ENCODE assay signal across 5 fruit fly cellular contexts in the genomic region with DNA sequence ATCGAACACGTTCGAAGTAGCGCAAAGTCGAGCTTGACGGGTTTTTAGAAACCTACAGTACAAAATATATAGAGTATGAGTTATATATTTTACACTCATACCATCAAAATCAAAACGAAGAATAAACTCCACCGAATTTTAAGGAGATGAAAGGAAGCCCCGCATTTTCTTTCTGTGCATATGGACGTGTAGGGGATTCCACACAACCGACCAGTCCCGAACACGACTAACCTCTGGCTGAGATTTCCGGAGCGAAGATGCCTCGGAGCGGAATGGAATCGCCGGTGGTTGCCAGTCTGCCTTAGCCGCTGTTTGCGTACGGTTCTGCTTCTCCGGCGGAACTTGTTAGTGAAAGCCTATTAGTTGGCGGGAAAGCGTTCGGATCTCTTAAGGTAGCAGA.
TF ChIP-seq lines count a peak whose summit lies in the region.

No protein-coding gene starts in this region.

- peak; percentile 50 for TF ChIP-seq CTCF in whole organism, embryonic (GFP tag; optimal IDR thresholded peaks at IDR 0.05; lab: Kevin White, UChicago)

TF ChIP-seq in whole organism, adult, 20 proteins besides CTCF, POLR2A, EP300 and RAD21 (continues in another document):
- peak; percentile 78 for TF ChIP-seq CG7045 (GFP tag; optimal IDR thresholded peaks at IDR 0.05; lab: Kevin White, UChicago)
- TF ChIP-seq Clk (GFP tag; optimal IDR thresholded peaks at IDR 0.05; lab: Kevin White, UChicago): peak; percentile 67
- TF ChIP-seq cic (GFP tag; optimal IDR thresholded peaks at IDR 0.05; lab: Kevin White, UChicago): peak; percentile 53
- TF ChIP-seq CG12768 (GFP tag; optimal IDR thresholded peaks at IDR 0.05; lab: Kevin White, UChicago): peak; percentile 85
- TF ChIP-seq CG1620 (GFP tag; optimal IDR thresholded peaks at IDR 0.05; lab: Kevin White, UChicago): peak; percentile 23
- peak; percentile 80 for TF ChIP-seq toe (GFP tag; optimal IDR thresholded peaks at IDR 0.05; lab: Kevin White, UChicago)
- peak; percentile 11 for TF ChIP-seq Crg-1 (GFP tag; optimal IDR thresholded peaks at IDR 0.05; lab: Kevin White, UChicago)
- peak; percentile 58 for TF ChIP-seq bab1 (GFP tag; optimal IDR thresholded peaks at IDR 0.05; lab: Kevin White, UChicago)
- TF ChIP-seq CG11617 (GFP tag; optimal IDR thresholded peaks at IDR 0.05; lab: Kevin White, UChicago): peak; percentile 64
- TF ChIP-seq Mnt (GFP tag; optimal IDR thresholded peaks at IDR 0.05; lab: Kevin White, UChicago): peak; percentile 64
- peak; percentile 78 for TF ChIP-seq Hr96 (GFP tag; optimal IDR thresholded peaks at IDR 0.05; lab: Kevin White, UChicago)
- TF ChIP-seq kay (GFP tag; lab: Kevin White, UChicago; ENCODE audit: borderline replicate concordance): no peak
- TF ChIP-seq CG5204 (GFP tag; optimal IDR thresholded peaks at IDR 0.05; lab: Kevin White, UChicago): peak; percentile 83
- peak; percentile 35 for TF ChIP-seq tj (GFP tag; optimal IDR thresholded peaks at IDR 0.05; lab: Kevin White, UChicago)
- TF ChIP-seq CG14711 (tag; optimal IDR thresholded peaks at IDR 0.05; lab: Kevin White, UChicago): peak; percentile 76
- no peak for TF ChIP-seq cnc (optimal IDR thresholded peaks at IDR 0.05; lab: Kevin White, UChicago)
- peak; percentile 93 for TF ChIP-seq CG33017 (tag; optimal IDR thresholded peaks at IDR 0.05; lab: Kevin White, UChicago)

TF ChIP-seq in whole organism, embryonic, 481 proteins besides CTCF, POLR2A, EP300 and RAD21 (continues in another document):
- peak; percentile 94 for TF ChIP-seq Atf3 (GFP tag; optimal IDR thresholded peaks at IDR 0.05; lab: Kevin White, UChicago)
- peak; percentile 96 for TF ChIP-seq danr (GFP tag; IDR thresholded peaks at IDR 0.05; lab: Robert Waterston, UW)
- peak; percentile 99 for TF ChIP-seq zfh2 (GFP tag; optimal IDR thresholded peaks at IDR 0.05; lab: Kevin White, UChicago)
- peak; percentile 78 for TF ChIP-seq CG15696 (tag; optimal IDR thresholded peaks at IDR 0.05; lab: Kevin White, UChicago)
- peak; percentile 92 for TF ChIP-seq Max (GFP tag; optimal IDR thresholded peaks at IDR 0.05; lab: Kevin White, UChicago)
- peak; percentile 88 for TF ChIP-seq Nf-YA (GFP tag; IDR thresholded peaks at IDR 0.05; lab: Robert Waterston, UW)
- peak; percentile 91 for TF ChIP-seq CG15011 (GFP tag; optimal IDR thresholded peaks at IDR 0.05; lab: Kevin White, UChicago)
- peak; percentile 98 for TF ChIP-seq CG13624 (GFP tag; optimal IDR thresholded peaks at IDR 0.05; lab: Kevin White, UChicago)
- TF ChIP-seq CG10267 (tag; optimal IDR thresholded peaks at IDR 0.05; lab: Kevin White, UChicago): peak; percentile 90
- TF ChIP-seq CG17802 (tag; optimal IDR thresholded peaks at IDR 0.05; lab: Kevin White, UChicago): peak; percentile 83
- peak in 1 of 2 experiments; percentile 92 for TF ChIP-seq Eip74EF (GFP tag; optimal IDR thresholded peaks at IDR 0.05; lab: Kevin White, UChicago)
- peak; percentile 93 for TF ChIP-seq ewg (GFP tag; optimal IDR thresholded peaks at IDR 0.05; lab: Kevin White, UChicago)
- peak; percentile 97 for TF ChIP-seq sisA (GFP tag; IDR thresholded peaks at IDR 0.05; lab: Robert Waterston, UW)
- peak; percentile 94 for TF ChIP-seq toy (GFP tag; IDR thresholded peaks at IDR 0.05; lab: Robert Waterston, UW)
- peak; percentile 83 for TF ChIP-seq CG10543 (GFP tag; optimal IDR thresholded peaks at IDR 0.05; lab: Kevin White, UChicago)
- peak; percentile 95 for TF ChIP-seq CG2875 (GFP tag; optimal IDR thresholded peaks at IDR 0.05; lab: Kevin White, UChicago)
- TF ChIP-seq CG11093 (GFP tag; IDR thresholded peaks at IDR 0.05; lab: Robert Waterston, UW): peak; percentile 97

TF ChIP-seq in whole organism, prepupa, 60 proteins besides CTCF, POLR2A, EP300 and RAD21 (continues in another document):
- TF ChIP-seq dsx (GFP tag; optimal IDR thresholded peaks at IDR 0.05; lab: Kevin White, UChicago; ENCODE audit: poor library complexity, severe bottlenecking) (peak; percentile 86), CG11762 (GFP tag; optimal IDR thresholded peaks at IDR 0.05; lab: Kevin White, UChicago; ENCODE audit: insufficient read depth) (peak; percentile 95), OdsH (GFP tag; optimal IDR thresholded peaks at IDR 0.05; lab: Kevin White, UChicago) (peak; percentile 98), ss (GFP tag; optimal IDR thresholded peaks at IDR 0.05; lab: Kevin White, UChicago) (peak; percentile 71 to 86), Hr38 (GFP tag; optimal IDR thresholded peaks at IDR 0.05; lab: Kevin White, UChicago) (no peak), CG8632 (GFP tag; optimal IDR thresholded peaks at IDR 0.05; lab: Kevin White, UChicago) (peak; percentile 97), Hr39 (GFP tag; optimal IDR thresholded peaks at IDR 0.05; lab: Kevin White, UChicago) (peak; percentile 99), CG8119 (GFP tag; IDR thresholded peaks at IDR 0.05; lab: Robert Waterston, UW) (peak; percentile 96), CG3032 (tag; optimal IDR thresholded peaks at IDR 0.05; lab: Kevin White, UChicago) (peak; percentile 95), lz (GFP tag; optimal IDR thresholded peaks at IDR 0.05; lab: Kevin White, UChicago) (peak; percentile 100), CG3919 (GFP tag; optimal IDR thresholded peaks at IDR 0.05; lab: Kevin White, UChicago) (peak; percentile 98), CG10631 (GFP tag; optimal IDR thresholded peaks at IDR 0.05; lab: Kevin White, UChicago) (peak; percentile 99), CG6854 (GFP tag; optimal IDR thresholded peaks at IDR 0.05; lab: Kevin White, UChicago) (peak; percentile 98), Hr4 (GFP tag; optimal IDR thresholded peaks at IDR 0.05; lab: Kevin White, UChicago) (peak; percentile 98), achi (GFP tag; optimal IDR thresholded peaks at IDR 0.05; lab: Kevin White, UChicago) (peak; percentile 98), Blimp-1 (GFP tag; optimal IDR thresholded peaks at IDR 0.05; lab: Kevin White, UChicago) (peak; percentile 93), svp (GFP tag; lab: Kevin White, UChicago) (peak; percentile 100), Ets96B (tag; optimal IDR thresholded peaks at IDR 0.05; lab: Kevin White, UChicago) (peak; percentile 96)

TF ChIP-seq in whole organism, pupa, 21 proteins besides CTCF, POLR2A, EP300 and RAD21 (continues in another document):
- TF ChIP-seq EcR (GFP tag; optimal IDR thresholded peaks at IDR 0.05; lab: Kevin White, UChicago): no peak
- TF ChIP-seq Snoo (tag; optimal IDR thresholded peaks at IDR 0.05; lab: Kevin White, UChicago): peak; percentile 98
- TF ChIP-seq CG4496 (GFP tag; IDR thresholded peaks at IDR 0.05; lab: Robert Waterston, UW): peak; percentile 99
- TF ChIP-seq CG13204 (GFP tag; optimal IDR thresholded peaks at IDR 0.05; lab: Kevin White, UChicago): no peak
- TF ChIP-seq CG15710 (tag; optimal IDR thresholded peaks at IDR 0.05; lab: Kevin White, UChicago): peak; percentile 90
- peak; percentile 99 for TF ChIP-seq CG8301 (tag; optimal IDR thresholded peaks at IDR 0.05; lab: Kevin White, UChicago)
- TF ChIP-seq CG14655 (GFP tag; optimal IDR thresholded peaks at IDR 0.05; lab: Kevin White, UChicago): peak; percentile 99
- peak; percentile 93 for TF ChIP-seq CG34367 (tag; optimal IDR thresholded peaks at IDR 0.05; lab: Kevin White, UChicago)
- peak; percentile 97 for TF ChIP-seq CG12605 (GFP tag; IDR thresholded peaks at IDR 0.05; lab: Robert Waterston, UW)
- peak; percentile 81 for TF ChIP-seq D1 (tag; optimal IDR thresholded peaks at IDR 0.05; lab: Kevin White, UChicago)
- TF ChIP-seq CG9948 (tag; optimal IDR thresholded peaks at IDR 0.05; lab: Kevin White, UChicago): peak; percentile 97
- TF ChIP-seq gl (tag; optimal IDR thresholded peaks at IDR 0.05; lab: Kevin White, UChicago): peak; percentile 91
- peak; percentile 89 for TF ChIP-seq CG10348 (GFP tag; IDR thresholded peaks at IDR 0.05; lab: Robert Waterston, UW)
- TF ChIP-seq CG8159 (tag; optimal IDR thresholded peaks at IDR 0.05; lab: Kevin White, UChicago): peak; percentile 93
- TF ChIP-seq rn (GFP tag; IDR thresholded peaks at IDR 0.05; lab: Robert Waterston, UW): peak; percentile 97
- peak; percentile 97 for TF ChIP-seq CG17806 (tag; optimal IDR thresholded peaks at IDR 0.05; lab: Kevin White, UChicago)
- peak; percentile 98 for TF ChIP-seq Pif1A (GFP tag; optimal IDR thresholded peaks at IDR 0.05; lab: Kevin White, UChicago)
- peak; percentile 99 for TF ChIP-seq fd96Ca (GFP tag; IDR thresholded peaks at IDR 0.05; lab: Robert Waterston, UW)
- peak; percentile 99 for TF ChIP-seq CG32121 (GFP tag; IDR thresholded peaks at IDR 0.05; lab: Robert Waterston, UW)
- TF ChIP-seq Pif1B (GFP tag; optimal IDR thresholded peaks at IDR 0.05; lab: Kevin White, UChicago): peak; percentile 98

TF ChIP-seq in whole organism, wandering third instar larva, 38 proteins besides CTCF, POLR2A, EP300 and RAD21 (continues in another document):
- TF ChIP-seq jim (GFP tag; optimal IDR thresholded peaks at IDR 0.05; lab: Kevin White, UChicago) (peak; percentile 47), usp (GFP tag; optimal IDR thresholded peaks at IDR 0.05; lab: Kevin White, UChicago) (no peak), br (GFP tag; optimal IDR thresholded peaks at IDR 0.05; lab: Kevin White, UChicago) (peak; percentile 99), pan (optimal IDR thresholded peaks at IDR 0.05; lab: Kevin White, UChicago) (no peak), brk (GFP tag; optimal IDR thresholded peaks at IDR 0.05; lab: Kevin White, UChicago) (peak; percentile 93), Vsx2 (GFP tag; optimal IDR thresholded peaks at IDR 0.05; lab: Kevin White, UChicago; ENCODE audit: partially characterized antibody) (peak; percentile 55), Mio (GFP tag; optimal IDR thresholded peaks at IDR 0.05; lab: Kevin White, UChicago) (peak; percentile 86), lola (GFP tag; optimal IDR thresholded peaks at IDR 0.05; lab: Kevin White, UChicago) (no peak), Dif (GFP tag; optimal IDR thresholded peaks at IDR 0.05; lab: Kevin White, UChicago; ENCODE audit: partially characterized antibody) (peak; percentile 40), rgr (GFP tag; optimal IDR thresholded peaks at IDR 0.05; lab: Kevin White, UChicago) (peak; percentile 99), Jra (GFP tag; optimal IDR thresholded peaks at IDR 0.05; lab: Kevin White, UChicago) (peak; percentile 93), N (GFP tag; optimal IDR thresholded peaks at IDR 0.05; lab: Kevin White, UChicago) (no peak), Sp1 (GFP tag; optimal IDR thresholded peaks at IDR 0.05; lab: Kevin White, UChicago) (peak; percentile 96), h (GFP tag; optimal IDR thresholded peaks at IDR 0.05; lab: Kevin White, UChicago) (peak; percentile 99), Myc (optimal IDR thresholded peaks at IDR 0.05; lab: Kevin White, UChicago) (peak; percentile 70), Hnf4 (GFP tag; optimal IDR thresholded peaks at IDR 0.05; lab: Kevin White, UChicago) (peak; percentile 98), Hr78 (GFP tag; optimal IDR thresholded peaks at IDR 0.05; lab: Kevin White, UChicago) (no peak), CG9705 (GFP tag; optimal IDR thresholded peaks at IDR 0.05; lab: Kevin White, UChicago) (peak; percentile 88), sv (GFP tag; optimal IDR thresholded peaks at IDR 0.05; lab: Kevin White, UChicago) (peak; percentile 98), fru (GFP tag; optimal IDR thresholded peaks at IDR 0.05; lab: Kevin White, UChicago) (peak; percentile 99), Dfd (GFP tag; optimal IDR thresholded peaks at IDR 0.05; lab: Kevin White, UChicago) (no peak), foxo (GFP tag; optimal IDR thresholded peaks at IDR 0.05; lab: Kevin White, UChicago) (peak; percentile 91 to 99)
